Worm (Caenorhabditis elegans) whole organism, late embryonic: ENCODE data around the gene Y32B12C.1.

Source experiments
- F13H6.1 ChIP-seq: sonication (generic microtip); optimal IDR thresholded peaks from 2 replicates; lab custom pipeline; 2016; ENCODE audit warnings: missing genetic modification characterization, missing compliant biosample characterization
- K02D7.2 ChIP-seq: sonication (generic microtip); optimal IDR thresholded peaks from 2 replicates; lab custom pipeline; 2017; ENCODE audit warnings: mild to moderate bottlenecking, missing genetic modification characterization, missing compliant biosample characterization
- K09A11.1 ChIP-seq: sonication (generic microtip); optimal IDR thresholded peaks from 2 replicates; lab custom pipeline; 2017; ENCODE audit warnings: antibody characterized with exemption, mild to moderate bottlenecking, missing genetic modification characterization, missing compliant biosample characterization; ENCODE audit not compliant: insufficient read depth
- T23F11.4 ChIP-seq: fragments of 200-800 bp; sonication (Bioruptor generic); optimal IDR thresholded peaks from 2 replicates; lab custom pipeline; 2018; ENCODE audit warnings: mild to moderate bottlenecking, missing genetic modification characterization, missing compliant biosample characterization
- Y22D7AL.16 ChIP-seq: sonication (generic microtip); optimal IDR thresholded peaks from 2 replicates; lab custom pipeline; 2016; ENCODE audit warnings: missing genetic modification characterization, missing compliant biosample characterization
- ahr-1 ChIP-seq: sonication (generic microtip); optimal IDR thresholded peaks from 2 replicates; lab custom pipeline; 2016; ENCODE audit warnings: missing genetic modification characterization, missing compliant biosample characterization
- ceh-14 ChIP-seq: sonication (generic microtip); optimal IDR thresholded peaks from 2 replicates; lab custom pipeline; 2016; ENCODE audit warnings: missing genotype, missing genetic modification characterization, missing compliant biosample characterization
- ceh-18 ChIP-seq: sonication (generic microtip); optimal IDR thresholded peaks from 2 replicates; lab custom pipeline; 2016; ENCODE audit warnings: missing genetic modification characterization, missing compliant biosample characterization
- ceh-19 ChIP-seq: fragments of 200-800 bp; sonication (Bioruptor generic); optimal IDR thresholded peaks from 2 replicates; lab custom pipeline; 2018; ENCODE audit warnings: mild to moderate bottlenecking, missing genetic modification characterization, missing compliant biosample characterization
- ceh-22 ChIP-seq: sonication (generic microtip); optimal IDR thresholded peaks from 2 replicates; lab custom pipeline; 2017; ENCODE audit warnings: missing biosample characterization, missing genetic modification characterization
- ceh-34 ChIP-seq: sonication (generic microtip); optimal IDR thresholded peaks from 2 replicates; lab custom pipeline; 2016; ENCODE audit warnings: mild to moderate bottlenecking, missing genetic modification characterization, missing compliant biosample characterization
- ceh-48 ChIP-seq: sonication (generic microtip); optimal IDR thresholded peaks from 2 replicates; lab custom pipeline; 2016; ENCODE audit warnings: missing genetic modification characterization, inconsistent platforms, missing compliant biosample characterization
- ceh-6 ChIP-seq: fragments of 200-800 bp; sonication (Bioruptor generic); optimal IDR thresholded peaks from 2 replicates; lab custom pipeline; 2018; ENCODE audit warnings: mild to moderate bottlenecking, missing genetic modification characterization, missing compliant biosample characterization
- ceh-9 ChIP-seq: sonication (generic microtip); optimal IDR thresholded peaks from 2 replicates; lab custom pipeline; 2016; ENCODE audit warnings: mild to moderate bottlenecking, missing genetic modification characterization, inconsistent platforms, missing compliant biosample characterization
- che-1 ChIP-seq: sonication (generic microtip); optimal IDR thresholded peaks from 2 replicates; lab custom pipeline; 2016; ENCODE audit warnings: mild to moderate bottlenecking, missing genetic modification characterization, missing compliant biosample characterization
- dve-1 ChIP-seq: sonication (generic microtip); optimal IDR thresholded peaks from 2 replicates; lab custom pipeline; 2017; ENCODE audit warnings: antibody characterized with exemption, mild to moderate bottlenecking, missing genetic modification characterization, missing compliant biosample characterization
- fkh-6 ChIP-seq: sonication (generic microtip); optimal IDR thresholded peaks from 2 replicates; lab custom pipeline; 2016; ENCODE audit warnings: missing genetic modification characterization, missing compliant biosample characterization
- gmeb-2 ChIP-seq: sonication (generic microtip); optimal IDR thresholded peaks from 2 replicates; lab custom pipeline; 2016; ENCODE audit warnings: missing genetic modification characterization, inconsistent platforms, missing compliant biosample characterization
- hlh-15 ChIP-seq: sonication (generic microtip); optimal IDR thresholded peaks from 2 replicates; lab custom pipeline; 2016; ENCODE audit warnings: missing genetic modification characterization, missing compliant biosample characterization
- hlh-30 ChIP-seq: sonication (generic microtip); optimal IDR thresholded peaks from 2 replicates; lab custom pipeline; 2017; ENCODE audit warnings: antibody characterized with exemption, missing genetic modification characterization, missing compliant biosample characterization; ENCODE audit not compliant: insufficient read depth
- hlh-6 ChIP-seq: sonication (generic microtip); optimal IDR thresholded peaks from 2 replicates; lab custom pipeline; 2016; ENCODE audit warnings: missing genotype, missing genetic modification characterization, missing compliant biosample characterization
- nfya-1 ChIP-seq: sonication (generic microtip); optimal IDR thresholded peaks from 2 replicates; lab custom pipeline; 2017; ENCODE audit warnings: missing genetic modification characterization, mild to moderate bottlenecking, missing compliant biosample characterization, antibody characterized with exemption, moderate library complexity
- nhr-232 ChIP-seq: sonication (generic microtip); optimal IDR thresholded peaks from 2 replicates; lab custom pipeline; 2016; ENCODE audit warnings: missing genetic modification characterization, missing compliant biosample characterization
- odd-2 ChIP-seq: sonication (generic microtip); optimal IDR thresholded peaks from 2 replicates; lab custom pipeline; 2017; ENCODE audit warnings: antibody characterized with exemption, mild to moderate bottlenecking, missing genetic modification characterization, missing compliant biosample characterization
- pag-3 ChIP-seq: sonication (generic microtip); optimal IDR thresholded peaks from 2 replicates; lab custom pipeline; 2016; ENCODE audit warnings: missing compliant biosample characterization, missing genetic modification characterization, borderline replicate concordance
- pax-1 ChIP-seq: fragments of 150-350 bp; optimal IDR thresholded peaks from 2 replicates; lab custom pipeline; 2014; ENCODE audit warnings: missing biosample characterization, missing genetic modification characterization
- pha-2 ChIP-seq: sonication (generic microtip); optimal IDR thresholded peaks from 2 replicates; lab custom pipeline; 2017; ENCODE audit warnings: mild to moderate bottlenecking, missing genetic modification characterization, missing compliant biosample characterization
- pha-4 ChIP-seq: fragments of 150-350 bp; optimal IDR thresholded peaks from 2 replicates; lab custom pipeline; 2018; ENCODE audit warnings: missing biosample characterization, missing genetic modification reagents, missing genetic modification characterization
- pros-1 ChIP-seq: fragments of 150-350 bp; optimal IDR thresholded peaks from 2 replicates; lab custom pipeline; 2014; ENCODE audit warnings: missing biosample characterization, missing genetic modification reagents, missing genetic modification characterization
- rnt-1 ChIP-seq: sonication (generic microtip); optimal IDR thresholded peaks from 2 replicates; lab custom pipeline; 2016; ENCODE audit warnings: missing genetic modification characterization, missing compliant biosample characterization
- sdc-2 ChIP-seq: sonication (generic microtip); optimal IDR thresholded peaks from 2 replicates; lab custom pipeline; 2016; ENCODE audit warnings: missing genotype, missing genetic modification characterization, missing compliant biosample characterization
- sox-2 ChIP-seq: fragments of 200-800 bp; sonication (Bioruptor generic); IDR thresholded peaks from 2 replicates; pipeline ENCODE4 v1.3.6; 2022; ENCODE audit warnings: missing genetic modification reagents, missing genetic modification characterization, missing compliant biosample characterization
- sox-4 ChIP-seq: sonication (generic microtip); optimal IDR thresholded peaks from 2 replicates; lab custom pipeline; 2017; ENCODE audit warnings: mild to moderate bottlenecking, missing genetic modification characterization, inconsistent platforms, missing compliant biosample characterization
- tbx-2 ChIP-seq: sonication (generic microtip); optimal IDR thresholded peaks from 2 replicates; lab custom pipeline; 2016; ENCODE audit warnings: missing genetic modification characterization, missing compliant biosample characterization
- unc-42 ChIP-seq: sonication (generic microtip); optimal IDR thresholded peaks from 2 replicates; lab custom pipeline; 2016; ENCODE audit warnings: missing genotype, missing genetic modification characterization, missing compliant biosample characterization
- unc-86 ChIP-seq: sonication (generic microtip); optimal IDR thresholded peaks from 2 replicates; lab custom pipeline; 2016; ENCODE audit warnings: missing genetic modification characterization, missing compliant biosample characterization
- ztf-16 ChIP-seq: sonication (generic microtip); optimal IDR thresholded peaks from 2 replicates; lab custom pipeline; 2017; ENCODE audit warnings: missing genetic modification characterization, missing compliant biosample characterization

Y32B12C.1 gene

ce11 chrV:16608478-16608877 is 2.1 kb downstream of the Y32B12C.1 start:
- TF ChIP-seq che-1 (tag; lab: Kevin White, UChicago) (no peak), pag-3 (tag; lab: Kevin White, UChicago) (no peak), tbx-2 (tag; lab: Kevin White, UChicago) (no peak), sox-2 (no peak), rnt-1 (tag; lab: Kevin White, UChicago) (no peak), ceh-34 (tag; lab: Kevin White, UChicago) (no peak), nhr-232 (tag; lab: Kevin White, UChicago) (no peak), K02D7.2 (tag; lab: Kevin White, UChicago) (no peak), sox-4 (tag; lab: Kevin White, UChicago) (no peak), ceh-6 (GFP tag; lab: Kevin White, UChicago) (no peak), pha-4 (no peak), Y22D7AL.16 (no peak)

- TF ChIP-seq odd-2 (tag; lab: Kevin White, UChicago) (no peak), pros-1 (tag; lab: Kevin White, UChicago) (no peak), unc-42 (tag; lab: Kevin White, UChicago) (no peak), ceh-48 (tag; lab: Kevin White, UChicago) (no peak)
Measured at ce11 chrV:16610094-16610493, 3.7 kb downstream of the Y32B12C.1 start.

ce11 chrV:16610791-16611385 is 4.5 kb downstream of the Y32B12C.1 start, which contains the start of gene srw-54:
TSS of gene srw-54 (plus strand) at chrV:16611335.
- no peak for TF ChIP-seq nhr-232 (tag; lab: Kevin White, UChicago)
- TF ChIP-seq pag-3 (tag; lab: Kevin White, UChicago) = no peak
- TF ChIP-seq pax-1 (tag; lab: Kevin White, UChicago) = no peak
- no peak for TF ChIP-seq ceh-9
- TF ChIP-seq pha-2 (tag; lab: Kevin White, UChicago) = no peak
- no peak for TF ChIP-seq F13H6.1 (tag; lab: Kevin White, UChicago)
- TF ChIP-seq unc-86 (tag; lab: Kevin White, UChicago) = no peak
- no peak for TF ChIP-seq ahr-1
- no peak for TF ChIP-seq ceh-18 (tag; lab: Kevin White, UChicago)
- TF ChIP-seq dve-1 (tag; lab: Kevin White, UChicago) = no peak
- TF ChIP-seq hlh-30 (tag; lab: Kevin White, UChicago) = no peak
- TF ChIP-seq sox-4 (tag; lab: Kevin White, UChicago) = no peak
- no peak for TF ChIP-seq T23F11.4 (GFP tag; lab: Kevin White, UChicago)
- no peak for TF ChIP-seq Y22D7AL.16

ce11 chrV:16617462-16617861 is 11.0 kb downstream of the Y32B12C.1 start, which contains the start of gene Y70C5A.4:
TSS of gene Y70C5A.4 (plus strand) at chrV:16617762.
- TF ChIP-seq ceh-9 (no peak), sdc-2 (tag; lab: Kevin White, UChicago) (no peak), K09A11.1 (tag; lab: Kevin White, UChicago) (no peak), che-1 (tag; lab: Kevin White, UChicago) (no peak), hlh-30 (tag; lab: Kevin White, UChicago) (no peak), hlh-6 (tag; lab: Kevin White, UChicago) (no peak), Y22D7AL.16 (no peak), hlh-15 (tag; lab: Kevin White, UChicago) (no peak), ceh-19 (GFP tag; lab: Kevin White, UChicago) (no peak), fkh-6 (tag; lab: Kevin White, UChicago) (no peak), nfya-1 (tag; lab: Kevin White, UChicago) (no peak), gmeb-2 (tag; lab: Kevin White, UChicago) (no peak), ztf-16 (tag; lab: Kevin White, UChicago) (no peak), ceh-14 (no peak), ceh-22 (tag; lab: Kevin White, UChicago) (no peak), ceh-18 (tag; lab: Kevin White, UChicago) (no peak), ceh-48 (tag; lab: Kevin White, UChicago) (no peak)
